Fruit fly (Drosophila melanogaster) S2 (cell line): ENCODE measurements around the gene Scsalpha1.

Source experiments
- CG8478 ChIP-seq: fragments of >200 bp; optimal IDR thresholded peaks from 2 replicates; lab custom pipeline; 2018
- CTCF ChIP-seq, 2 experiments: fragments of >200 bp; optimal IDR thresholded peaks; 2 replicates each; lab custom pipeline; 2018

DNA sequence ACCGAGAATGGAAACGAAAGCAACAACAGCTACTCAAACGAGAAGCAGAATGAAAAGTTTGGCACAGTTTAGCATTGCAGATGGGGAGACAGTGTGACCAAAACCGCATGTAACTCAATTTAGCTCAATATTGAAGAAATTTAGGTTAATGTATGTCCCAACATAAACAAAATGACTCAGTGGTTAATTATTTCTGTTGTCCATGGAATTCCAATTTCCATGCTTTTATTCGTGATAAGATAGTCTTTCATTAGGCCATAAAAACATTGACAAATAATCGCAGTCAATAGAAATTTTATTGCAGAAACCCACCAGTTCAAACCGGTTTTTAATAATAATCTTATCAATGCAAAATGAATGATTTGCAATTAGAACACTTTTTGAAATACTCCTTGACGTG, 12.2 kb upstream of the Scsalpha1 start:
- TF ChIP-seq CTCF (optimal IDR thresholded peaks at IDR 0.05; lab: Kevin White, UChicago) (no peak), CG8478 (lab: Kevin White, UChicago) (no peak)
